Fruit fly (Drosophila melanogaster) whole organism, embryonic: ENCODE results near the gene Cpr73D.

ENCODE experiments used
- BtbVII ChIP-seq: fragments of 200-800 bp; sonication (Bioruptor generic); optimal IDR thresholded peaks from 3 replicates; lab custom pipeline; 2017; ENCODE audit warnings: missing biosample characterization, mild to moderate bottlenecking, missing genetic modification characterization
- CG16779 ChIP-seq: fragments of 200-800 bp; sonication (Bioruptor generic); IDR thresholded peaks from 2 replicates; pipeline ENCODE4 v1.3.6; 2022; ENCODE audit warnings: missing biosample characterization, missing genetic modification characterization
- CG17568 ChIP-seq: fragments of 200-800 bp; sonication (Bioruptor generic); optimal IDR thresholded peaks from 2 replicates; lab custom pipeline; 2018; ENCODE audit warnings: missing biosample characterization, mild to moderate bottlenecking, missing genetic modification characterization, moderate library complexity
- CG2129 ChIP-seq: fragments of 200-800 bp; sonication (Bioruptor generic); IDR thresholded peaks from 2 replicates; pipeline ENCODE4 v1.3.6; 2022; ENCODE audit warnings: missing biosample characterization, missing genetic modification characterization; ENCODE audit not compliant: partially characterized antibody
- CG4617 ChIP-seq: fragments of 200-800 bp; sonication (Bioruptor generic); optimal IDR thresholded peaks from 3 replicates; lab custom pipeline; 2016; ENCODE audit warnings: missing biosample characterization, missing genetic modification characterization, borderline replicate concordance
- CG4854 ChIP-seq: fragments of 200-800 bp; sonication (Bioruptor generic); optimal IDR thresholded peaks from 2 replicates; lab custom pipeline; 2016; ENCODE audit warnings: missing biosample characterization, missing genetic modification characterization, inconsistent platforms
- Gug ChIP-seq: fragments of 200-800 bp; sonication (Bioruptor generic); IDR thresholded peaks from 4 replicates; pipeline ENCODE4 v1.3.6; 2022; ENCODE audit warnings: missing biosample characterization, missing genetic modification characterization
- cwo ChIP-seq: fragments of 200-800 bp; sonication (Bioruptor generic); optimal IDR thresholded peaks from 3 replicates; lab custom pipeline; 2017; ENCODE audit warnings: missing biosample characterization, missing genetic modification characterization, mild to moderate bottlenecking, moderate library complexity, missing genetic modification reagents
- fd96Cb ChIP-seq: fragments of 200-800 bp; sonication (Bioruptor generic); optimal IDR thresholded peaks from 2 replicates; lab custom pipeline; 2018; ENCODE audit warnings: missing biosample characterization, mild to moderate bottlenecking, missing genetic modification characterization, moderate library complexity
- psq ChIP-seq: fragments of 200-800 bp; sonication (Bioruptor generic); optimal IDR thresholded peaks from 2 replicates; lab custom pipeline; 2017; ENCODE audit warnings: missing biosample characterization, missing genetic modification characterization
- slbo ChIP-seq: fragments of 200-800 bp; sonication (Bioruptor generic); IDR thresholded peaks from 2 replicates; pipeline ENCODE4 v1.3.6; 2022; ENCODE audit warnings: missing biosample characterization, missing genetic modification characterization
- stc ChIP-seq: fragments of 200-800 bp; sonication (Bioruptor generic); IDR thresholded peaks from 2 replicates; pipeline ENCODE4 v1.3.6; 2022; ENCODE audit warnings: missing biosample characterization, missing genetic modification characterization

- TF ChIP-seq CG16779 (GFP tag; lab: Robert Waterston, UW), result no peak
- TF ChIP-seq CG4854, result no peak
- no peak for TF ChIP-seq CG2129 (GFP tag; lab: Robert Waterston, UW)
- no peak for TF ChIP-seq cwo (GFP tag; lab: Kevin White, UChicago)
- no peak for TF ChIP-seq CG4617
- no peak for TF ChIP-seq psq (GFP tag; lab: Kevin White, UChicago)
- TF ChIP-seq stc (GFP tag; lab: Robert Waterston, UW), result no peak
- TF ChIP-seq Gug (GFP tag; lab: Robert Waterston, UW), result no peak
- no peak for TF ChIP-seq BtbVII (GFP tag; lab: Kevin White, UChicago)
- no peak for TF ChIP-seq fd96Cb
- TF ChIP-seq CG17568 (GFP tag; lab: Kevin White, UChicago), result no peak
- TF ChIP-seq slbo (GFP tag; lab: Robert Waterston, UW), result no peak
These were observed 20.9 kb upstream of the Cpr73D start for dm6 chr3L:16978406-16978805.
